Worm (Caenorhabditis elegans): ENCODE results near the gene T08D10.5.

ce11 chrX:11952129-11952528, 5.2 kb upstream of the T08D10.5 start:
- TF ChIP-seq him-1 (tag; optimal IDR thresholded peaks at IDR 0.05) (no peak), W03F9.2 (tag; optimal IDR thresholded peaks at IDR 0.05) (no peak), dao-5 (tag; optimal IDR thresholded peaks at IDR 0.05) (no peak)
